Worm (Caenorhabditis elegans): ENCODE results near the gene clec-147.

clec-147 gene

ce11 chrII:14576429-14576828, 38.8 kb upstream of the clec-147 start, which contains the start of gene C01G12.13 (continued):
- no peak for TF ChIP-seq snu-23 (GFP tag; optimal IDR thresholded peaks at IDR 0.05)

- no peak for TF ChIP-seq sox-4 (tag; optimal IDR thresholded peaks at IDR 0.05)
- no peak for TF ChIP-seq dpl-1 (GFP tag; optimal IDR thresholded peaks at IDR 0.05)
- no peak for TF ChIP-seq egl-27 (tag; optimal IDR thresholded peaks at IDR 0.05)
Observed at ce11 chrII:14574790-14575189, 37.2 kb upstream of the clec-147 start.

- no peak for TF ChIP-seq blmp-1 (tag; optimal IDR thresholded peaks at IDR 0.05)
- no peak for TF ChIP-seq lin-39 (tag; optimal IDR thresholded peaks at IDR 0.05)
- TF ChIP-seq fkh-4 (tag; optimal IDR thresholded peaks at IDR 0.05; ENCODE audit: borderline replicate concordance): no peak
- no peak for TF ChIP-seq lin-14 (GFP tag; optimal IDR thresholded peaks at IDR 0.05)
- TF ChIP-seq sup-37 (GFP tag; optimal IDR thresholded peaks at IDR 0.05): no peak
- no peak for TF ChIP-seq nhr-47 (tag; optimal IDR thresholded peaks at IDR 0.05)
- no peak for TF ChIP-seq mep-1 (tag; optimal IDR thresholded peaks at IDR 0.05)
- TF ChIP-seq zag-1 (tag; optimal IDR thresholded peaks at IDR 0.05): no peak
- no peak for TF ChIP-seq dsc-1 (tag; optimal IDR thresholded peaks at IDR 0.05)
- TF ChIP-seq unc-62 (GFP tag; optimal IDR thresholded peaks at IDR 0.05): no peak
- TF ChIP-seq pax-3 (tag; optimal IDR thresholded peaks at IDR 0.05): no peak
- no peak for TF ChIP-seq tlp-1 (tag; optimal IDR thresholded peaks at IDR 0.05)
Observed at ce11 chrII:14573315-14573714, 35.7 kb upstream of the clec-147 start, which contains the start of gene madf-5. madf-5 (plus strand) TSS chrII:14573615.

ce11 chrII:14570541-14571160, 33.0 kb upstream of the clec-147 start:
- peak; percentile 71 for TF ChIP-seq nhr-77 (tag; optimal IDR thresholded peaks at IDR 0.05)
- TF ChIP-seq lsy-2 (tag; optimal IDR thresholded peaks at IDR 0.05): peak in 1 of 2 experiments; percentile 4
- TF ChIP-seq sox-4 (tag; optimal IDR thresholded peaks at IDR 0.05): no peak
- TF ChIP-seq tbx-2 (tag; optimal IDR thresholded peaks at IDR 0.05): no peak
- TF ChIP-seq tlp-1 (tag; optimal IDR thresholded peaks at IDR 0.05): no peak
- TF ChIP-seq efl-1 (optimal IDR thresholded peaks at IDR 0.05): no peak
- TF ChIP-seq efl-1 (GFP tag; optimal IDR thresholded peaks at IDR 0.05 in 1 of 2): peak in 1 of 2 experiments; percentile 91
- no peak for TF ChIP-seq grh-1 (GFP tag; IDR thresholded peaks at IDR 0.05)
- no peak for TF ChIP-seq zip-4 (GFP tag; optimal IDR thresholded peaks at IDR 0.05)

- peak; percentile 11 to 33 for TF ChIP-seq lsy-2 (tag; optimal IDR thresholded peaks at IDR 0.05)
- peak; percentile 53 for TF ChIP-seq irx-1 (tag; optimal IDR thresholded peaks at IDR 0.05)
- peak; percentile 40 for TF ChIP-seq blmp-1 (tag; optimal IDR thresholded peaks at IDR 0.05)
- peak; percentile 22 for TF ChIP-seq swsn-7 (tag; optimal IDR thresholded peaks at IDR 0.05)
- TF ChIP-seq lin-14 (GFP tag; optimal IDR thresholded peaks at IDR 0.05): peak; percentile 83
- peak; percentile 32 to 70 for TF ChIP-seq efl-1 (optimal IDR thresholded peaks at IDR 0.05)
- peak; percentile 9 to 66 for TF ChIP-seq efl-1 (GFP tag; optimal IDR thresholded peaks at IDR 0.05 in 1 of 2)
- no peak for TF ChIP-seq sptf-1 (tag; optimal IDR thresholded peaks at IDR 0.05)
- TF ChIP-seq unc-86 (tag; optimal IDR thresholded peaks at IDR 0.05): peak; percentile 11
- peak; percentile 36 for TF ChIP-seq nhr-47 (tag; optimal IDR thresholded peaks at IDR 0.05)
- no peak for TF ChIP-seq nhr-76 (tag; optimal IDR thresholded peaks at IDR 0.05)
- TF ChIP-seq hlh-17 (GFP tag; optimal IDR thresholded peaks at IDR 0.05; ENCODE audit: borderline replicate concordance): no peak
- TF ChIP-seq fkh-10 (GFP tag; optimal IDR thresholded peaks at IDR 0.05): peak; percentile 68
- no peak for TF ChIP-seq unc-130 (tag; optimal IDR thresholded peaks at IDR 0.05)
- TF ChIP-seq nhr-20 (tag; optimal IDR thresholded peaks at IDR 0.05): no peak
- TF ChIP-seq isw-1 (GFP tag; IDR thresholded peaks at IDR 0.05): peak; percentile 20
- no peak for TF ChIP-seq egl-27 (tag; optimal IDR thresholded peaks at IDR 0.05)
- TF ChIP-seq tbx-2 (tag; optimal IDR thresholded peaks at IDR 0.05): peak; percentile 50
- peak; percentile 3 for TF ChIP-seq skn-1 (tag; optimal IDR thresholded peaks at IDR 0.05)
- peak; percentile 41 for TF ChIP-seq egl-13 (tag; optimal IDR thresholded peaks at IDR 0.05)
- TF ChIP-seq nhr-85 (tag): peak; percentile 48
- TF ChIP-seq nhr-237 (tag; optimal IDR thresholded peaks at IDR 0.05): no peak
- TF ChIP-seq nhr-71 (tag; optimal IDR thresholded peaks at IDR 0.05): peak; percentile 48
Observed at ce11 chrII:14569322-14569721, 31.7 kb upstream of the clec-147 start.

Measured in whole organism, L1 larva.